Fruit fly (Drosophila melanogaster): ENCODE data around the gene CG9331.

The CG9331 gene

DNA sequence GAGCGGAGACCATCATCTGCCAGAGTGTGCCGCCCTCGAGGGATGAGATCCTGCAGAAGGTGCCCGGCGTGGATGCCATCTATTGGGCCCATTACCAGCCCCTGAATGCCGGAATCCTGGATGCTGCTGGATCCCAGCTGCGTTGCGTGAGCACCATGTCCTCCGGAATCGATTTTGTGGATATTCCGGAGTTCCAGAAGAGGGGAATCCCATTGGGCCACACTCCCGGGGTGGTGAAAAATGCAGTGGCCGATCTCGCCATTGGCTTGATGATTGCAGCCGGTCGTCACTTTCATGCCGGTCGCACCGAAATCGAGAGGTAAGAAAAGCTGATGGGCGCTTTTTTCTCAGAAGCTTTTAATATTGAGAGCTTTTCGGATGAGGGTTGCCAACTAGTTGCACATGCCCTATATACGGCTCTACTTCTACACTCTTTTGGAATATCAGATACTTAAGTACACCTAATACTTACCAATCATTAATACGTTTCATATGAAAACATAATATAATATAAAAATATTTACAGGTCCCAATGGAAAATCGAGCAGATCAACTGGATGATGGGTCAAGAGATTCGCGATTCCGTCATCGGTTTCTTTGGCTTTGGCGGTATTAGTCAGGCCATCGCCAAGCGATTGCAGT lies 7.2 kb downstream of the CG9331 start (continued):
- TF ChIP-seq CG16863 (GFP tag; optimal IDR thresholded peaks at IDR 0.05) (no peak), cg (GFP tag; optimal IDR thresholded peaks at IDR 0.05) (no peak), CG3726 (GFP tag; IDR thresholded peaks at IDR 0.05) (no peak), NfI (GFP tag; optimal IDR thresholded peaks at IDR 0.05) (peak; percentile 17), MESR4 (GFP tag; optimal IDR thresholded peaks at IDR 0.05) (no peak), Hmx (GFP tag; optimal IDR thresholded peaks at IDR 0.05) (no peak), inv (GFP tag; IDR thresholded peaks at IDR 0.05; ENCODE audit: partially characterized antibody) (no peak), sima (GFP tag; optimal IDR thresholded peaks at IDR 0.05) (no peak), ab (GFP tag; optimal IDR thresholded peaks at IDR 0.05) (no peak), Six4 (GFP tag; optimal IDR thresholded peaks at IDR 0.05) (no peak), phol (tag; optimal IDR thresholded peaks at IDR 0.05) (no peak), vvl (GFP tag; IDR thresholded peaks at IDR 0.05) (0 out of 2 replicates have a peak, but pooled peaks have one; percentile 33), CG15601 (tag; optimal IDR thresholded peaks at IDR 0.05) (no peak), prd (optimal IDR thresholded peaks at IDR 0.05) (no peak), prd (GFP tag; IDR thresholded peaks at IDR 0.05) (no peak), B-H2 (GFP tag; optimal IDR thresholded peaks at IDR 0.05) (peak; percentile 45), CG13296 (GFP tag; optimal IDR thresholded peaks at IDR 0.05) (peak; percentile 47), kni (GFP tag; optimal IDR thresholded peaks at IDR 0.05) (no peak), abd-A (tag; optimal IDR thresholded peaks at IDR 0.05) (no peak), Rx (GFP tag; IDR thresholded peaks at IDR 0.05) (no peak), CG6272 (GFP tag; IDR thresholded peaks at IDR 0.05) (no peak), Awh (GFP tag; IDR thresholded peaks at IDR 0.05) (no peak), disco-r (GFP tag; optimal IDR thresholded peaks at IDR 0.05) (no peak), sob (GFP tag; IDR thresholded peaks at IDR 0.05) (peak; percentile 9; the same call in 1 of the 2 replicates), repo (GFP tag; optimal IDR thresholded peaks at IDR 0.05) (no peak), CG9817 (tag; optimal IDR thresholded peaks at IDR 0.05) (peak; percentile 26), CG8478 (optimal IDR thresholded peaks at IDR 0.05) (no peak), otp (GFP tag; IDR thresholded peaks at IDR 0.05) (no peak), slp2 (GFP tag; optimal IDR thresholded peaks at IDR 0.05) (no peak), CG4854 (GFP tag; optimal IDR thresholded peaks at IDR 0.05) (no peak), Ets97D (GFP tag; optimal IDR thresholded peaks at IDR 0.05) (no peak), CG4282 (GFP tag; optimal IDR thresholded peaks at IDR 0.05) (no peak), bcd (GFP tag; optimal IDR thresholded peaks at IDR 0.05) (peak; percentile 4), tx (GFP tag; optimal IDR thresholded peaks at IDR 0.05) (no peak), Gsc (GFP tag; IDR thresholded peaks at IDR 0.05) (no peak), dmrt99B (tag; optimal IDR thresholded peaks at IDR 0.05) (no peak), CG11695 (GFP tag; IDR thresholded peaks at IDR 0.05) (0 out of 3 replicates have a peak, but pooled peaks have one; percentile 9), CG13287 (GFP tag; IDR thresholded peaks at IDR 0.05; ENCODE audit: partially characterized antibody) (peak; percentile 18; the same call in 1 of the 2 replicates), hkb (optimal IDR thresholded peaks at IDR 0.05) (no peak), hkb (GFP tag; IDR thresholded peaks at IDR 0.05) (no peak), CG12769 (tag; optimal IDR thresholded peaks at IDR 0.05) (no peak), ssp (GFP tag; IDR thresholded peaks at IDR 0.05) (no peak), jigr1 (GFP tag; IDR thresholded peaks at IDR 0.05) (no peak), fd3F (GFP tag; optimal IDR thresholded peaks at IDR 0.05) (peak; percentile 4), CG7987 (GFP tag; optimal IDR thresholded peaks at IDR 0.05) (no peak), so (GFP tag; IDR thresholded peaks at IDR 0.05) (0 out of 3 replicates have a peak, but pooled peaks have one; percentile 42), CG14860 (GFP tag; IDR thresholded peaks at IDR 0.05; ENCODE audit: partially characterized antibody) (no peak), CG10462 (GFP tag; optimal IDR thresholded peaks at IDR 0.05) (no peak), row (GFP tag; IDR thresholded peaks at IDR 0.05) (peak; percentile 61), CG15269 (tag; optimal IDR thresholded peaks at IDR 0.05) (peak; percentile 5), Med (GFP tag) (peak; percentile 39)

All from whole organism, embryonic.